Fruit fly (Drosophila melanogaster): Measurements from ENCODE around the gene CG4678.

CG4678 gene

DNA sequence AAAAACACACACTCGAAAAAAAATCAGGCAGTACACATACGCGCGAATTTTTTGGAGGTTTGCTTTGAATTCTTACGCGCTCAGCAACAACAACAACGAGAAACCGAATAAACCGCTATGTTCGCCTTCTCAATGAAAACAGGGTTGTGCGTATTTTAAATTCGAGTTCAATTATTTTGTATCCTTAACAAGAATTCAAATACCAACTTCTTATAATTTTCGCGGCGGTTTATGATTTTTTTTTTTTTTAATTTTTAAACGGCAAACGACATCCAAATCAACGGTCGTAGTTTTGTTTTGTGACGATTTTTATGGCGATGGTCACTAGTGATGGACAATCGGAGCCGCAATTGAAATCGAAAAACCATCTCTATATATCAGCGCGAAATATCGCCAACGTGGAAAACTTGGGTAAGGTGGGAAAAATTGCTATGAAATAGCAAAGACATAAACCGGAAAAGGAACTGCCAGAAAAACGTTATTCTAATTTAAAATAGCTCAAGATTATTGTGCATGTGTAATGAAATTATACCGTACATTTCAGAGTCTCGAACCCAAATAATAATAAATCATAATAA is 55.7 kb downstream of the CG4678 start, which contains the start of gene goe (continued):
- TF ChIP-seq CG7745 (tag; optimal IDR thresholded peaks at IDR 0.05) (no peak), CG4707 (GFP tag; optimal IDR thresholded peaks at IDR 0.05) (peak; percentile 63), ERR (GFP tag; optimal IDR thresholded peaks at IDR 0.05) (peak; percentile 77), Mes4 (GFP tag; optimal IDR thresholded peaks at IDR 0.05) (peak; percentile 85), CG11504 (tag; optimal IDR thresholded peaks at IDR 0.05) (peak; percentile 61), otp (GFP tag; IDR thresholded peaks at IDR 0.05) (peak; percentile 73; the same call in 2 of the 3 replicates), CG13123 (GFP tag; optimal IDR thresholded peaks at IDR 0.05) (peak; percentile 81), CG17802 (tag; optimal IDR thresholded peaks at IDR 0.05) (peak; percentile 31), CG1647 (GFP tag; optimal IDR thresholded peaks at IDR 0.05) (peak; percentile 40), vnd (GFP tag; IDR thresholded peaks at IDR 0.05; ENCODE audit: partially characterized antibody) (peak; percentile 76), CG33557 (GFP tag; optimal IDR thresholded peaks at IDR 0.05) (peak; percentile 65), Dad (GFP tag; optimal IDR thresholded peaks at IDR 0.05) (peak; percentile 90), CG14860 (GFP tag; IDR thresholded peaks at IDR 0.05; ENCODE audit: partially characterized antibody) (peak; percentile 56; the same call in 2 of the 3 replicates), seq (GFP tag; IDR thresholded peaks at IDR 0.05) (peak; percentile 44; the same call in 1 of the 2 replicates), sc (optimal IDR thresholded peaks at IDR 0.05) (no peak), sc (GFP tag; optimal IDR thresholded peaks at IDR 0.05) (peak; percentile 55), corto (GFP tag; optimal IDR thresholded peaks at IDR 0.05) (peak; percentile 41), Rfx (GFP tag; IDR thresholded peaks at IDR 0.05) (peak; percentile 91), vvl (GFP tag; IDR thresholded peaks at IDR 0.05) (peak; percentile 89), Hr78 (GFP tag; optimal IDR thresholded peaks at IDR 0.05) (no peak), E2f2 (GFP tag; IDR thresholded peaks at IDR 0.05) (peak; percentile 83), CG2199 (GFP tag; IDR thresholded peaks at IDR 0.05) (peak; percentile 81), CG13287 (GFP tag; IDR thresholded peaks at IDR 0.05; ENCODE audit: partially characterized antibody) (peak; percentile 93), CG5180 (GFP tag; optimal IDR thresholded peaks at IDR 0.05) (no peak), jumu (GFP tag; optimal IDR thresholded peaks at IDR 0.05) (peak; percentile 84), CG10147 (GFP tag; optimal IDR thresholded peaks at IDR 0.05) (peak; percentile 49), CG10654 (GFP tag; optimal IDR thresholded peaks at IDR 0.05) (peak; percentile 74), dm (GFP tag; optimal IDR thresholded peaks at IDR 0.05) (peak; percentile 87), CG7839 (tag; optimal IDR thresholded peaks at IDR 0.05) (peak; percentile 66), Fer3 (tag; optimal IDR thresholded peaks at IDR 0.05) (peak; percentile 72), Xbp1 (GFP tag; optimal IDR thresholded peaks at IDR 0.05) (peak; percentile 88), CG6854 (GFP tag; optimal IDR thresholded peaks at IDR 0.05) (peak; percentile 50), oc (tag; optimal IDR thresholded peaks at IDR 0.05) (peak; percentile 43), CG12236 (GFP tag; optimal IDR thresholded peaks at IDR 0.05) (peak; percentile 81), CkIIα-i1 (GFP tag; IDR thresholded peaks at IDR 0.05) (no peak), CG17361 (GFP tag; IDR thresholded peaks at IDR 0.05) (peak; percentile 39; the same call in 2 of the 3 replicates), chn (GFP tag; optimal IDR thresholded peaks at IDR 0.05) (peak; percentile 81), lilli (GFP tag; optimal IDR thresholded peaks at IDR 0.05) (peak; percentile 85), CG17186 (GFP tag; optimal IDR thresholded peaks at IDR 0.05) (peak; percentile 78), slp2 (GFP tag; optimal IDR thresholded peaks at IDR 0.05) (peak; percentile 79), CG9797 (GFP tag; optimal IDR thresholded peaks at IDR 0.05) (peak; percentile 41), kah (GFP tag; optimal IDR thresholded peaks at IDR 0.05) (peak; percentile 11), eve (GFP tag; optimal IDR thresholded peaks at IDR 0.05) (no peak), CG10209 (GFP tag; optimal IDR thresholded peaks at IDR 0.05) (peak; percentile 64), grau (tag; optimal IDR thresholded peaks at IDR 0.05) (peak; percentile 76), bowl (GFP tag; IDR thresholded peaks at IDR 0.05) (peak; percentile 62; the same call in 1 of the 2 replicates), inv (GFP tag; IDR thresholded peaks at IDR 0.05; ENCODE audit: partially characterized antibody) (peak; percentile 94), NK7.1 (GFP tag; optimal IDR thresholded peaks at IDR 0.05) (peak; percentile 70), grn (GFP tag; optimal IDR thresholded peaks at IDR 0.05) (peak; percentile 64)
